Worm (Caenorhabditis elegans): ENCODE data around the gene pph-5.

- TF ChIP-seq zag-1 (tag; optimal IDR thresholded peaks at IDR 0.05) (no peak), dpl-1 (GFP tag; optimal IDR thresholded peaks at IDR 0.05) (no peak), nhr-10 (tag; optimal IDR thresholded peaks at IDR 0.05) (no peak), unc-62 (GFP tag; optimal IDR thresholded peaks at IDR 0.05 in 1 of 2) (no peak), unc-62 (tag; optimal IDR thresholded peaks at IDR 0.05) (no peak), nhr-6 (tag; optimal IDR thresholded peaks at IDR 0.05) (no peak), pqm-1 (tag; optimal IDR thresholded peaks at IDR 0.05) (no peak), aha-1 (tag) (no peak), R02D3.7 (tag; optimal IDR thresholded peaks at IDR 0.05) (no peak), mdl-1 (tag; optimal IDR thresholded peaks at IDR 0.05) (no peak), fkh-10 (GFP tag; optimal IDR thresholded peaks at IDR 0.05) (no peak), ZK546.5 (tag; optimal IDR thresholded peaks at IDR 0.05) (no peak)
Measured at ce11 chrV:19153806-19154205, 36.5 kb upstream of the pph-5 start, which contains the start of gene tsp-13.
